Worm (Caenorhabditis elegans): ENCODE results near the gene moma-1.

The moma-1 gene

ce11 chrIII:833711-834442 lies 18.3 kb downstream of the moma-1 start (continued):
- peak; percentile 97 for TF ChIP-seq ama-1 (optimal IDR thresholded peaks at IDR 0.05)
- peak; percentile 88 for TF ChIP-seq ceh-20 (GFP tag; IDR thresholded peaks at IDR 0.05)
- peak; percentile 90 for TF ChIP-seq hmg-1.1 (GFP tag; IDR thresholded peaks at IDR 0.05)
- TF ChIP-seq nhr-48 (tag; optimal IDR thresholded peaks at IDR 0.05) = peak; percentile 83
- TF ChIP-seq hlh-11 (tag; optimal IDR thresholded peaks at IDR 0.05) = peak; percentile 98
- peak; percentile 72; the same call in 1 of the 2 replicates for TF ChIP-seq dmd-9 (GFP tag; IDR thresholded peaks at IDR 0.05)
- peak; percentile 85 for TF ChIP-seq jun-1 (tag; optimal IDR thresholded peaks at IDR 0.05)
- no peak for TF ChIP-seq Y75B8A.6 (GFP tag; IDR thresholded peaks at IDR 0.05)
- peak; percentile 1 for TF ChIP-seq attf-4 (tag; optimal IDR thresholded peaks at IDR 0.05)
- TF ChIP-seq F37D6.2 (tag; optimal IDR thresholded peaks at IDR 0.05) = peak; percentile 32
- peak; percentile 37 for TF ChIP-seq nhr-76 (tag; optimal IDR thresholded peaks at IDR 0.05)
- TF ChIP-seq dve-1 (tag; optimal IDR thresholded peaks at IDR 0.05; ENCODE audit: insufficient read depth) = peak; percentile 98
- TF ChIP-seq zfp-3 (GFP tag; conservative IDR thresholded peaks at IDR 0.05) = peak; percentile 35; the same call in 1 of the 2 replicates
- peak; percentile 97 for TF ChIP-seq mep-1 (tag; optimal IDR thresholded peaks at IDR 0.05)
- TF ChIP-seq nhr-237 (tag; optimal IDR thresholded peaks at IDR 0.05) = no peak
- TF ChIP-seq ZK546.5 (tag; optimal IDR thresholded peaks at IDR 0.05) = peak in 1 of 2 experiments; percentile 38
- TF ChIP-seq mdt-29 (GFP tag; IDR thresholded peaks at IDR 0.05) = 0 out of 2 replicates have a peak, but pooled peaks have one; percentile 50
- TF ChIP-seq lsy-2 (tag; optimal IDR thresholded peaks at IDR 0.05) = peak; percentile 78 to 92
- TF ChIP-seq ceh-62 (tag; optimal IDR thresholded peaks at IDR 0.05) = no peak
- peak; percentile 86 to 98 for TF ChIP-seq mdl-1 (tag; optimal IDR thresholded peaks at IDR 0.05)
- TF ChIP-seq nhr-102 (tag; optimal IDR thresholded peaks at IDR 0.05) = peak; percentile 76
- TF ChIP-seq saeg-2 (GFP tag; IDR thresholded peaks at IDR 0.05) = peak; percentile 70
- peak; percentile 78 for TF ChIP-seq lin-13 (GFP tag; optimal IDR thresholded peaks at IDR 0.05)
- peak; percentile 81 for TF ChIP-seq T26A8.4 (GFP tag; IDR thresholded peaks at IDR 0.05)
- TF ChIP-seq D1046.2 (GFP tag; IDR thresholded peaks at IDR 0.05) = 0 out of 2 replicates have a peak, but pooled peaks have one; percentile 48
- TF ChIP-seq nhr-28 (tag; optimal IDR thresholded peaks at IDR 0.05) = peak; percentile 98
- TF ChIP-seq aha-1 (tag) = peak; percentile 99
- no peak for TF ChIP-seq daf-8 (GFP tag; IDR thresholded peaks at IDR 0.05)
- no peak for TF ChIP-seq snpc-4 (tag; optimal IDR thresholded peaks at IDR 0.05)
- TF ChIP-seq Y105C5A.15 (GFP tag; IDR thresholded peaks at IDR 0.05) = 0 out of 2 replicates have a peak, but pooled peaks have one; percentile 27
- TF ChIP-seq tra-1 (GFP tag; IDR thresholded peaks at IDR 0.05) = peak; percentile 77
- TF ChIP-seq lir-3 (tag; optimal IDR thresholded peaks at IDR 0.05) = no peak
- TF ChIP-seq ztf-11 (tag; optimal IDR thresholded peaks at IDR 0.05) = no peak
- TF ChIP-seq nhr-25 (tag; optimal IDR thresholded peaks at IDR 0.05; ENCODE audit: borderline replicate concordance, insufficient read depth) = peak; percentile 92
- peak; percentile 79 for TF ChIP-seq pha-4 (GFP tag; IDR thresholded peaks at IDR 0.05)
- peak; percentile 75 for TF ChIP-seq pha-4 (tag; optimal IDR thresholded peaks at IDR 0.05)
- TF ChIP-seq mxl-3 (GFP tag; optimal IDR thresholded peaks at IDR 0.05) = peak; percentile 99
- peak; percentile 50; the same call in 1 of the 2 replicates for TF ChIP-seq vab-7 (GFP tag; IDR thresholded peaks at IDR 0.05)
- TF ChIP-seq arid-1 (GFP tag; conservative IDR thresholded peaks at IDR 0.05) = peak; percentile 65; the same call in 1 of the 2 replicates
- TF ChIP-seq ZK337.2 (GFP tag; IDR thresholded peaks at IDR 0.05) = no peak
- peak; percentile 82 for TF ChIP-seq nhr-42 (GFP tag; IDR thresholded peaks at IDR 0.05)
- peak; percentile 96 for TF ChIP-seq nhr-11 (tag; optimal IDR thresholded peaks at IDR 0.05)
- peak; percentile 97 for TF ChIP-seq dmd-6 (GFP tag; IDR thresholded peaks at IDR 0.05)
- peak; percentile 73 for TF ChIP-seq T20F7.1 (GFP tag; optimal IDR thresholded peaks at IDR 0.05)
- TF ChIP-seq dpl-1 (GFP tag; optimal IDR thresholded peaks at IDR 0.05) = peak; percentile 69
- TF ChIP-seq daf-12 (tag; optimal IDR thresholded peaks at IDR 0.05) = no peak
- peak; percentile 96 for TF ChIP-seq fkh-10 (GFP tag; optimal IDR thresholded peaks at IDR 0.05)
- TF ChIP-seq lin-1 (GFP tag; IDR thresholded peaks at IDR 0.05) = peak; percentile 78; the same call in 1 of the 2 replicates
- TF ChIP-seq nhr-6 (tag; optimal IDR thresholded peaks at IDR 0.05) = peak; percentile 74
- TF ChIP-seq mes-2 (tag; optimal IDR thresholded peaks at IDR 0.05; ENCODE audit: poor library complexity, severe bottlenecking) = peak; percentile 69

Measured in whole organism, L4 larva.